Comparison of ENCODE assay signal across 6 worm cellular contexts in the genomic region with DNA sequence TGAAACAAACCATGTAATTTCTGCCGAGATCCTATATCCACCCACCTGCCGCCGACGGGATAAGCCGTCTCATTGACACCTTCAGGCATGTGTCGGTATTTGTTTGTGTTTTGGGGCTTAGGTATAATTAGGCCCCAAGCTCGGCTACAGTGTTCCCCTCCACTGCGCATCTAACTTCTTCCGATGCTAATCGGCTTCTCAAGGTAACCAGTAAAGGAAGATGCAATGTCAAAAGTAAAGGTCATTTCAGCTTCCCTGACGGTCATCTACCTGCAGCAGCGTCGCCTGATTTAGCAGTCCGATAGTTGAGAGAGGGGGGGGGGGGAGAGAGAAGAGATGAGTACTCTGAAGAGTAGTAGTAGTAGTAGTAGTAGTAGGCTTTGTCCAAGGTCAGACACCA.
TF ChIP-seq lines count a peak whose summit lies in the region.

No protein-coding gene starts in this region.

TF ChIP-seq in whole organism, L1 larva, 84 proteins besides CTCF, POLR2A, EP300 and RAD21:
- TF ChIP-seq efl-1 (optimal IDR thresholded peaks at IDR 0.05; lab: Kevin White, UChicago), result no peak
- peak in 1 of 2 experiments; percentile 40 for TF ChIP-seq efl-1 (GFP tag; optimal IDR thresholded peaks at IDR 0.05 in 1 of 2; lab: Kevin White, UChicago)
- no peak for TF ChIP-seq ceh-82 (tag; optimal IDR thresholded peaks at IDR 0.05; lab: Kevin White, UChicago)
- no peak for TF ChIP-seq C04F5.9 (tag; optimal IDR thresholded peaks at IDR 0.05; lab: Kevin White, UChicago)
- peak; percentile 39 for TF ChIP-seq lin-14 (GFP tag; optimal IDR thresholded peaks at IDR 0.05; lab: Kevin White, UChicago)
- TF ChIP-seq snu-23 (GFP tag; optimal IDR thresholded peaks at IDR 0.05; lab: Kevin White, UChicago), result peak; percentile 12
- peak; percentile 59 for TF ChIP-seq nhr-85 (tag; lab: Kevin White, UChicago)
- no peak for TF ChIP-seq alr-1 (tag; optimal IDR thresholded peaks at IDR 0.05; lab: Kevin White, UChicago; ENCODE audit: borderline replicate concordance)
- TF ChIP-seq sptf-1 (tag; optimal IDR thresholded peaks at IDR 0.05; lab: Kevin White, UChicago), result no peak
- no peak for TF ChIP-seq nhr-90 (tag; optimal IDR thresholded peaks at IDR 0.05; lab: Kevin White, UChicago; ENCODE audit: poor library complexity)

TF ChIP-seq in whole organism, L2 larva, 48 proteins besides CTCF, POLR2A, EP300 and RAD21:
- TF ChIP-seq elt-3 (tag; optimal IDR thresholded peaks at IDR 0.05; lab: Kevin White, UChicago) (no peak), ceh-16 (tag; optimal IDR thresholded peaks at IDR 0.05; lab: Kevin White, UChicago) (peak; percentile 15), nhr-25 (tag; optimal IDR thresholded peaks at IDR 0.05; lab: Kevin White, UChicago) (peak; percentile 36), egl-27 (tag; optimal IDR thresholded peaks at IDR 0.05; lab: Kevin White, UChicago) (peak; percentile 6), blmp-1 (tag; optimal IDR thresholded peaks at IDR 0.05; lab: Kevin White, UChicago; ENCODE audit: insufficient read depth) (no peak)

TF ChIP-seq in whole organism, L3 larva, 47 proteins besides CTCF, POLR2A, EP300 and RAD21:
- TF ChIP-seq unc-39 (tag; optimal IDR thresholded peaks at IDR 0.05; lab: Kevin White, UChicago) (no peak), nhr-25 (tag; optimal IDR thresholded peaks at IDR 0.05; lab: Kevin White, UChicago) (peak; percentile 76), pha-4 (tag; optimal IDR thresholded peaks at IDR 0.05; lab: Kevin White, UChicago) (no peak)

TF ChIP-seq in whole organism, L4 larva, 104 proteins besides CTCF, POLR2A, EP300 and RAD21 (continues in another document):
- TF ChIP-seq hlh-11 (tag; optimal IDR thresholded peaks at IDR 0.05; lab: Kevin White, UChicago) (no peak), aha-1 (tag; lab: Kevin White, UChicago) (no peak), set-16 (GFP tag; IDR thresholded peaks at IDR 0.05; lab: Robert Waterston, UW) (0 out of 2 replicates have a peak, but pooled peaks have one; percentile 7), dmd-9 (GFP tag; IDR thresholded peaks at IDR 0.05; lab: Robert Waterston, UW) (no peak), hlh-30 (tag; optimal IDR thresholded peaks at IDR 0.05; lab: Kevin White, UChicago; ENCODE audit: insufficient read depth) (no peak), snpc-1.2 (GFP tag; IDR thresholded peaks at IDR 0.05; lab: Robert Waterston, UW) (no peak), nhr-111 (GFP tag; optimal IDR thresholded peaks at IDR 0.05; lab: Kevin White, UChicago) (no peak), egl-43 (GFP tag; IDR thresholded peaks at IDR 0.05; lab: Robert Waterston, UW) (no peak), daf-8 (GFP tag; IDR thresholded peaks at IDR 0.05; lab: Robert Waterston, UW) (no peak), T20F7.1 (GFP tag; optimal IDR thresholded peaks at IDR 0.05; lab: Kevin White, UChicago) (no peak), dmd-8 (GFP tag; IDR thresholded peaks at IDR 0.05; lab: Robert Waterston, UW) (0 out of 2 replicates have a peak, but pooled peaks have one; percentile 24), zip-2 (tag; optimal IDR thresholded peaks at IDR 0.05; lab: Kevin White, UChicago) (no peak), fkh-10 (GFP tag; optimal IDR thresholded peaks at IDR 0.05; lab: Kevin White, UChicago) (no peak), duxl-1 (tag; optimal IDR thresholded peaks at IDR 0.05; lab: Kevin White, UChicago; ENCODE audit: poor library complexity) (no peak), Y48G9A.11 (GFP tag; IDR thresholded peaks at IDR 0.05; lab: Robert Waterston, UW) (no peak), nhr-25 (tag; optimal IDR thresholded peaks at IDR 0.05; lab: Kevin White, UChicago; ENCODE audit: borderline replicate concordance, insufficient read depth) (peak; percentile 49), skn-1 (tag; optimal IDR thresholded peaks at IDR 0.05; lab: Kevin White, UChicago) (no peak), dmd-6 (GFP tag; IDR thresholded peaks at IDR 0.05; lab: Robert Waterston, UW) (no peak), lin-29 (GFP tag; IDR thresholded peaks at IDR 0.05; lab: Robert Waterston, UW) (no peak), D1046.2 (GFP tag; IDR thresholded peaks at IDR 0.05; lab: Robert Waterston, UW) (no peak), lin-39 (tag; optimal IDR thresholded peaks at IDR 0.05; lab: Kevin White, UChicago) (no peak), attf-4 (tag; optimal IDR thresholded peaks at IDR 0.05; lab: Kevin White, UChicago) (no peak), lsy-2 (tag; optimal IDR thresholded peaks at IDR 0.05; lab: Kevin White, UChicago) (no peak), pqm-1 (tag; optimal IDR thresholded peaks at IDR 0.05; lab: Kevin White, UChicago) (no peak)

TF ChIP-seq in whole organism, midembryonic, 9 proteins besides CTCF, POLR2A, EP300 and RAD21:
- no peak for TF ChIP-seq klf-2 (GFP tag; conservative IDR thresholded peaks at IDR 0.05; lab: Robert Waterston, UW)
- TF ChIP-seq cog-1 (tag; optimal IDR thresholded peaks at IDR 0.05; lab: Kevin White, UChicago), result no peak
- TF ChIP-seq tab-1 (GFP tag; IDR thresholded peaks at IDR 0.05; lab: Robert Waterston, UW), result 0 out of 2 replicates have a peak, but pooled peaks have one; percentile 37
- TF ChIP-seq flt-1 (GFP tag; IDR thresholded peaks at IDR 0.05; lab: Robert Waterston, UW), result no peak
- TF ChIP-seq ztf-23 (GFP tag; IDR thresholded peaks at IDR 0.05; lab: Robert Waterston, UW), result no peak
- peak; percentile 93 for TF ChIP-seq ztf-29 (GFP tag; IDR thresholded peaks at IDR 0.05; lab: Robert Waterston, UW)
- TF ChIP-seq ref-1 (GFP tag; conservative IDR thresholded peaks at IDR 0.05; lab: Robert Waterston, UW), result no peak
- no peak for TF ChIP-seq med-1 (GFP tag; optimal IDR thresholded peaks at IDR 0.05; lab: Kevin White, UChicago; ENCODE audit: insufficient read depth)
- no peak for TF ChIP-seq T22C8.4 (GFP tag; IDR thresholded peaks at IDR 0.05; lab: Robert Waterston, UW)

TF ChIP-seq in whole organism, mixed stage, embryonic, 35 proteins besides CTCF, POLR2A, EP300 and RAD21:
- TF ChIP-seq nhr-12 (tag; optimal IDR thresholded peaks at IDR 0.05; lab: Kevin White, UChicago) (no peak), sem-2 (GFP tag; optimal IDR thresholded peaks at IDR 0.05; lab: Kevin White, UChicago) (no peak), ham-2 (GFP tag; optimal IDR thresholded peaks at IDR 0.05; lab: Kevin White, UChicago) (peak; percentile 87), mab-5 (tag; optimal IDR thresholded peaks at IDR 0.05; lab: Kevin White, UChicago) (no peak), unc-62 (GFP tag; optimal IDR thresholded peaks at IDR 0.05; lab: Kevin White, UChicago) (no peak), blmp-1 (tag; optimal IDR thresholded peaks at IDR 0.05; lab: Kevin White, UChicago) (no peak), elt-3 (tag; optimal IDR thresholded peaks at IDR 0.05; lab: Kevin White, UChicago) (no peak), bed-3 (GFP tag; optimal IDR thresholded peaks at IDR 0.05; lab: Kevin White, UChicago) (no peak), ceh-43 (GFP tag; optimal IDR thresholded peaks at IDR 0.05; lab: Kevin White, UChicago) (peak; percentile 1), lin-13 (tag; optimal IDR thresholded peaks at IDR 0.05; lab: Kevin White, UChicago) (no peak), elt-1 (tag; optimal IDR thresholded peaks at IDR 0.05; lab: Kevin White, UChicago; ENCODE audit: borderline replicate concordance, insufficient read depth) (peak; percentile 64), zip-8 (tag; optimal IDR thresholded peaks at IDR 0.05; lab: Kevin White, UChicago) (no peak), lsy-2 (tag; optimal IDR thresholded peaks at IDR 0.05; lab: Kevin White, UChicago) (no peak), sptf-1 (tag; optimal IDR thresholded peaks at IDR 0.05; lab: Kevin White, UChicago) (peak; percentile 4), nhr-237 (tag; optimal IDR thresholded peaks at IDR 0.05; lab: Kevin White, UChicago) (no peak), ces-1 (GFP tag; optimal IDR thresholded peaks at IDR 0.05; lab: Kevin White, UChicago) (no peak)
